Worm (Caenorhabditis elegans) whole organism, late embryonic: ENCODE data around the gene bub-3.

Experiments used
- C08G9.2 ChIP-seq: sonication (generic microtip); optimal IDR thresholded peaks from 2 replicates; lab custom pipeline; 2016; ENCODE audit warnings: mild to moderate bottlenecking, missing genetic modification characterization, moderate library complexity, missing compliant biosample characterization
- F13H6.1 ChIP-seq: sonication (generic microtip); optimal IDR thresholded peaks from 2 replicates; lab custom pipeline; 2016; ENCODE audit warnings: missing genetic modification characterization, missing compliant biosample characterization
- K02D7.2 ChIP-seq: sonication (generic microtip); optimal IDR thresholded peaks from 2 replicates; lab custom pipeline; 2017; ENCODE audit warnings: mild to moderate bottlenecking, missing genetic modification characterization, missing compliant biosample characterization
- K09A11.1 ChIP-seq: sonication (generic microtip); optimal IDR thresholded peaks from 2 replicates; lab custom pipeline; 2017; ENCODE audit warnings: antibody characterized with exemption, mild to moderate bottlenecking, missing genetic modification characterization, missing compliant biosample characterization; ENCODE audit not compliant: insufficient read depth
- ceh-14 ChIP-seq: sonication (generic microtip); optimal IDR thresholded peaks from 2 replicates; lab custom pipeline; 2016; ENCODE audit warnings: missing genotype, missing genetic modification characterization, missing compliant biosample characterization
- ceh-18 ChIP-seq: sonication (generic microtip); optimal IDR thresholded peaks from 2 replicates; lab custom pipeline; 2016; ENCODE audit warnings: missing genetic modification characterization, missing compliant biosample characterization
- ceh-2 ChIP-seq: sonication (generic microtip); optimal IDR thresholded peaks from 2 replicates; lab custom pipeline; 2016; ENCODE audit warnings: missing genotype, missing genetic modification characterization, missing compliant biosample characterization
- ceh-22 ChIP-seq: sonication (generic microtip); optimal IDR thresholded peaks from 2 replicates; lab custom pipeline; 2017; ENCODE audit warnings: missing biosample characterization, missing genetic modification characterization
- ceh-30 ChIP-seq: fragments of 150-350 bp; optimal IDR thresholded peaks from 2 replicates; lab custom pipeline; 2014; ENCODE audit warnings: missing biosample characterization, missing genetic modification characterization
- ceh-31 ChIP-seq: sonication (generic microtip); optimal IDR thresholded peaks from 2 replicates; lab custom pipeline; 2016; ENCODE audit warnings: missing genetic modification characterization, missing compliant biosample characterization
- ceh-34 ChIP-seq: sonication (generic microtip); optimal IDR thresholded peaks from 2 replicates; lab custom pipeline; 2016; ENCODE audit warnings: mild to moderate bottlenecking, missing genetic modification characterization, missing compliant biosample characterization
- ceh-45 ChIP-seq: fragments of 200-800 bp; sonication (Bioruptor generic); IDR thresholded peaks from 2 replicates; pipeline ENCODE4 v1.3.6; 2022; ENCODE audit warnings: missing genetic modification reagents, missing genetic modification characterization, missing compliant biosample characterization
- ceh-48 ChIP-seq: sonication (generic microtip); optimal IDR thresholded peaks from 2 replicates; lab custom pipeline; 2016; ENCODE audit warnings: missing genetic modification characterization, inconsistent platforms, missing compliant biosample characterization
- ceh-9 ChIP-seq: sonication (generic microtip); optimal IDR thresholded peaks from 2 replicates; lab custom pipeline; 2016; ENCODE audit warnings: mild to moderate bottlenecking, missing genetic modification characterization, inconsistent platforms, missing compliant biosample characterization
- che-1 ChIP-seq: sonication (generic microtip); optimal IDR thresholded peaks from 2 replicates; lab custom pipeline; 2016; ENCODE audit warnings: mild to moderate bottlenecking, missing genetic modification characterization, missing compliant biosample characterization
- dve-1 ChIP-seq: sonication (generic microtip); optimal IDR thresholded peaks from 2 replicates; lab custom pipeline; 2017; ENCODE audit warnings: antibody characterized with exemption, mild to moderate bottlenecking, missing genetic modification characterization, missing compliant biosample characterization
- elt-2 ChIP-seq: sonication (generic microtip); optimal IDR thresholded peaks from 2 replicates; lab custom pipeline; 2016; ENCODE audit warnings: missing genetic modification reagents, missing genetic modification characterization, missing compliant biosample characterization
- elt-4 ChIP-seq: sonication (generic microtip); optimal IDR thresholded peaks from 2 replicates; lab custom pipeline; 2016; ENCODE audit warnings: missing genetic modification characterization, missing compliant biosample characterization
- ets-4 ChIP-seq: sonication (generic microtip); optimal IDR thresholded peaks from 2 replicates; lab custom pipeline; 2016; ENCODE audit warnings: missing genetic modification characterization, missing compliant biosample characterization
- eyg-1 ChIP-seq: sonication (generic microtip); optimal IDR thresholded peaks from 2 replicates; lab custom pipeline; 2016; ENCODE audit warnings: missing genotype, missing genetic modification characterization, missing compliant biosample characterization
- fax-1 ChIP-seq: sonication (generic microtip); optimal IDR thresholded peaks from 2 replicates; lab custom pipeline; 2016; ENCODE audit warnings: missing genotype, missing genetic modification characterization, missing compliant biosample characterization
- fkh-6 ChIP-seq: sonication (generic microtip); optimal IDR thresholded peaks from 2 replicates; lab custom pipeline; 2016; ENCODE audit warnings: missing genetic modification characterization, missing compliant biosample characterization
- gmeb-2 ChIP-seq: sonication (generic microtip); optimal IDR thresholded peaks from 2 replicates; lab custom pipeline; 2016; ENCODE audit warnings: missing genetic modification characterization, inconsistent platforms, missing compliant biosample characterization
- hlh-13 ChIP-seq: fragments of 200-800 bp; sonication (Bioruptor generic); optimal IDR thresholded peaks from 2 replicates; lab custom pipeline; 2018; ENCODE audit warnings: mild to moderate bottlenecking, missing genetic modification characterization, missing compliant biosample characterization
- hlh-30 ChIP-seq: sonication (generic microtip); optimal IDR thresholded peaks from 2 replicates; lab custom pipeline; 2017; ENCODE audit warnings: antibody characterized with exemption, missing genetic modification characterization, missing compliant biosample characterization; ENCODE audit not compliant: insufficient read depth
- hlh-6 ChIP-seq: sonication (generic microtip); optimal IDR thresholded peaks from 2 replicates; lab custom pipeline; 2016; ENCODE audit warnings: missing genotype, missing genetic modification characterization, missing compliant biosample characterization
- hlh-8 ChIP-seq: sonication (generic microtip); optimal IDR thresholded peaks from 2 replicates; lab custom pipeline; 2016; ENCODE audit warnings: missing genotype, missing genetic modification characterization, missing compliant biosample characterization
- nfya-1 ChIP-seq: sonication (generic microtip); optimal IDR thresholded peaks from 2 replicates; lab custom pipeline; 2017; ENCODE audit warnings: missing genetic modification characterization, mild to moderate bottlenecking, missing compliant biosample characterization, antibody characterized with exemption, moderate library complexity
- nhr-232 ChIP-seq: sonication (generic microtip); optimal IDR thresholded peaks from 2 replicates; lab custom pipeline; 2016; ENCODE audit warnings: missing genetic modification characterization, missing compliant biosample characterization
- npax-4 ChIP-seq: sonication (generic microtip); optimal IDR thresholded peaks from 2 replicates; lab custom pipeline; 2016; ENCODE audit warnings: missing genetic modification characterization, missing compliant biosample characterization
- pag-3 ChIP-seq: sonication (generic microtip); optimal IDR thresholded peaks from 2 replicates; lab custom pipeline; 2016; ENCODE audit warnings: missing compliant biosample characterization, missing genetic modification characterization, borderline replicate concordance
- pha-4 ChIP-seq: fragments of 150-350 bp; optimal IDR thresholded peaks from 2 replicates; lab custom pipeline; 2018; ENCODE audit warnings: missing biosample characterization, missing genetic modification reagents, missing genetic modification characterization
- pqm-1 ChIP-seq: sonication (generic microtip); optimal IDR thresholded peaks from 2 replicates; lab custom pipeline; 2016; ENCODE audit warnings: missing genetic modification characterization, missing compliant biosample characterization
- pros-1 ChIP-seq: fragments of 150-350 bp; optimal IDR thresholded peaks from 2 replicates; lab custom pipeline; 2014; ENCODE audit warnings: missing biosample characterization, missing genetic modification reagents, missing genetic modification characterization
- ref-2 ChIP-seq: sonication (generic microtip); optimal IDR thresholded peaks from 2 replicates; lab custom pipeline; 2016; ENCODE audit warnings: missing genetic modification characterization, missing compliant biosample characterization
- sox-2 ChIP-seq: fragments of 200-800 bp; sonication (Bioruptor generic); IDR thresholded peaks from 2 replicates; pipeline ENCODE4 v1.3.6; 2022; ENCODE audit warnings: missing genetic modification reagents, missing genetic modification characterization, missing compliant biosample characterization
- syd-9 ChIP-seq: sonication (generic microtip); optimal IDR thresholded peaks from 2 replicates; lab custom pipeline; 2016; ENCODE audit warnings: mild to moderate bottlenecking, missing genetic modification characterization, moderate library complexity, missing compliant biosample characterization
- tbx-2 ChIP-seq: sonication (generic microtip); optimal IDR thresholded peaks from 2 replicates; lab custom pipeline; 2016; ENCODE audit warnings: missing genetic modification characterization, missing compliant biosample characterization
- ttx-3 ChIP-seq: sonication (generic microtip); optimal IDR thresholded peaks from 2 replicates; lab custom pipeline; 2016; ENCODE audit warnings: missing genetic modification reagents, missing genetic modification characterization, missing compliant biosample characterization
- unc-3 ChIP-seq, 2 experiments: fragments of 200-800 bp in 1 of 2; sonication (Bioruptor generic) in 1 of 2; sonication (generic microtip) in 1 of 2; conservative IDR thresholded peaks in 1 of 2; optimal IDR thresholded peaks in 1 of 2; 2 replicates each; pipeline versions ENCODE4 v1.3.6 to Lab custom; 2016 to 2022; ENCODE audit warnings: missing compliant biosample characterization in 2 of 2, missing genetic modification characterization in 2 of 2, missing genetic modification reagents in 1 of 2
- ztf-16 ChIP-seq: sonication (generic microtip); optimal IDR thresholded peaks from 2 replicates; lab custom pipeline; 2017; ENCODE audit warnings: missing genetic modification characterization, missing compliant biosample characterization

bub-3 gene

ce11 chrII:13750128-13750527 lies 24.3 kb downstream of the bub-3 start:
- TF ChIP-seq ets-4 (tag; lab: Kevin White, UChicago) (no peak), eyg-1 (no peak), ceh-30 (tag; lab: Kevin White, UChicago) (no peak), gmeb-2 (no peak), fax-1 (tag; lab: Kevin White, UChicago) (no peak), hlh-8 (tag; lab: Kevin White, UChicago) (no peak), C08G9.2 (tag; lab: Kevin White, UChicago) (no peak)

- TF ChIP-seq ttx-3 (tag; lab: Kevin White, UChicago) (no peak), fkh-6 (tag; lab: Kevin White, UChicago) (no peak), ref-2 (tag; lab: Kevin White, UChicago) (no peak), hlh-30 (no peak), hlh-13 (GFP tag; lab: Kevin White, UChicago) (no peak), sox-2 (GFP tag; lab: Robert Waterston, UW) (no peak), ceh-34 (tag; lab: Kevin White, UChicago) (no peak), elt-4 (tag; lab: Kevin White, UChicago) (no peak), ceh-48 (tag; lab: Kevin White, UChicago) (no peak), nfya-1 (tag; lab: Kevin White, UChicago) (no peak), ceh-31 (tag; lab: Kevin White, UChicago) (no peak), pros-1 (no peak), tbx-2 (no peak), K09A11.1 (no peak), ztf-16 (tag; lab: Kevin White, UChicago) (no peak), F13H6.1 (tag; lab: Kevin White, UChicago) (no peak), fax-1 (tag; lab: Kevin White, UChicago) (no peak), ceh-2 (tag; lab: Kevin White, UChicago) (no peak)
- TF ChIP-seq, all 69 proteins: peak for 0
Observed at ce11 chrII:13751030-13751429, 25.2 kb downstream of the bub-3 start.

ce11 chrII:13752016-13752415 lies 26.2 kb downstream of the bub-3 start, which contains the start of gene arrd-14:
Gene arrd-14 (plus strand): TSS chrII:13752316.
- TF ChIP-seq che-1 (no peak), hlh-6 (tag; lab: Kevin White, UChicago) (no peak), ceh-14 (tag; lab: Kevin White, UChicago) (no peak), ceh-9 (tag; lab: Kevin White, UChicago) (no peak), unc-3 (GFP tag; conservative IDR thresholded peaks at IDR 0.05; lab: Robert Waterston, UW) (no peak), unc-3 (tag; optimal IDR thresholded peaks at IDR 0.05; lab: Kevin White, UChicago) (no peak), pha-4 (no peak), npax-4 (tag; lab: Kevin White, UChicago) (no peak), ceh-2 (tag; lab: Kevin White, UChicago) (no peak), nhr-232 (tag; lab: Kevin White, UChicago) (no peak), syd-9 (tag; lab: Kevin White, UChicago) (no peak), eyg-1 (no peak), ceh-22 (tag; lab: Kevin White, UChicago) (no peak), pag-3 (no peak), tbx-2 (no peak)

ce11 chrII:13756232-13756631 lies 30.4 kb downstream of the bub-3 start:
- no peak for TF ChIP-seq eyg-1
- no peak for TF ChIP-seq unc-3 (GFP tag; conservative IDR thresholded peaks at IDR 0.05; lab: Robert Waterston, UW)
- TF ChIP-seq unc-3 (tag; optimal IDR thresholded peaks at IDR 0.05; lab: Kevin White, UChicago) = no peak
- TF ChIP-seq ztf-16 (tag; lab: Kevin White, UChicago) = no peak
- TF ChIP-seq elt-2 (tag; lab: Kevin White, UChicago) = no peak
- no peak for TF ChIP-seq ceh-2 (tag; lab: Kevin White, UChicago)
- no peak for TF ChIP-seq ref-2 (tag; lab: Kevin White, UChicago)
- no peak for TF ChIP-seq syd-9 (tag; lab: Kevin White, UChicago)
- TF ChIP-seq ceh-9 (tag; lab: Kevin White, UChicago) = no peak
- TF ChIP-seq nhr-232 (tag; lab: Kevin White, UChicago) = no peak
- TF ChIP-seq hlh-30 = no peak
- TF ChIP-seq ttx-3 (tag; lab: Kevin White, UChicago) = no peak
- no peak for TF ChIP-seq K02D7.2
- TF ChIP-seq K09A11.1 = no peak
- TF ChIP-seq pqm-1 (tag; lab: Kevin White, UChicago) = no peak
- TF ChIP-seq ceh-22 (tag; lab: Kevin White, UChicago) = no peak
- no peak for TF ChIP-seq F13H6.1 (tag; lab: Kevin White, UChicago)
- no peak for TF ChIP-seq pag-3
- TF ChIP-seq dve-1 (tag; lab: Kevin White, UChicago) = no peak
- no peak for TF ChIP-seq ceh-18 (tag; lab: Kevin White, UChicago)
- TF ChIP-seq ceh-45 = no peak
